Worm (Caenorhabditis elegans): ENCODE results near the gene aakb-1.

The aakb-1 gene

ce11 chrX:13714710-13715109, 40.9 kb upstream of the aakb-1 start (continued):
- peak; percentile 78 for TF ChIP-seq die-1 (tag; optimal IDR thresholded peaks at IDR 0.05)
- no peak for TF ChIP-seq ztf-28 (GFP tag; IDR thresholded peaks at IDR 0.05)
- peak; percentile 71 for TF ChIP-seq nhr-90 (tag; optimal IDR thresholded peaks at IDR 0.05)
- TF ChIP-seq unc-62 (GFP tag; optimal IDR thresholded peaks at IDR 0.05) = no peak
- TF ChIP-seq athp-1 (tag; optimal IDR thresholded peaks at IDR 0.05) = peak; percentile 8
- TF ChIP-seq mxl-1 (tag; optimal IDR thresholded peaks at IDR 0.05) = peak; percentile 12
- no peak for TF ChIP-seq dpff-1 (tag; optimal IDR thresholded peaks at IDR 0.05)
- TF ChIP-seq ceh-27 (GFP tag; optimal IDR thresholded peaks at IDR 0.05) = no peak
- peak; percentile 71 for TF ChIP-seq snpc-3.4 (tag; optimal IDR thresholded peaks at IDR 0.05)
- TF ChIP-seq aptf-3 (GFP tag; IDR thresholded peaks at IDR 0.05) = 0 out of 2 replicates have a peak, but pooled peaks have one; percentile 80
- no peak for TF ChIP-seq Y53F4B.3 (GFP tag; IDR thresholded peaks at IDR 0.05)
- no peak for TF ChIP-seq ets-4 (GFP tag; optimal IDR thresholded peaks at IDR 0.05)
- peak; percentile 79 for TF ChIP-seq rpc-1 (optimal IDR thresholded peaks at IDR 0.05)
- peak; percentile 87 for TF ChIP-seq rpc-1 (tag; optimal IDR thresholded peaks at IDR 0.05)

- TF ChIP-seq K12H6.12 (tag; optimal IDR thresholded peaks at IDR 0.05) (peak; percentile 2), snpc-4 (GFP tag; optimal IDR thresholded peaks at IDR 0.05) (no peak), snpc-4 (tag; optimal IDR thresholded peaks at IDR 0.05) (peak in 1 of 4 experiments; percentile 49), F23B12.7 (tag; optimal IDR thresholded peaks at IDR 0.05; ENCODE audit: insufficient read depth) (no peak), Y53G8AR.9 (GFP tag; conservative IDR thresholded peaks at IDR 0.05) (peak; percentile 37; the same call in 1 of the 2 replicates), F39B2.1 (GFP tag; IDR thresholded peaks at IDR 0.05) (no peak), ccch-3 (GFP tag; optimal IDR thresholded peaks at IDR 0.05) (no peak), attf-3 (GFP tag; conservative IDR thresholded peaks at IDR 0.05) (no peak), madf-10 (tag; optimal IDR thresholded peaks at IDR 0.05) (peak; percentile 8), snpc-3.4 (tag; optimal IDR thresholded peaks at IDR 0.05) (no peak), gei-17 (GFP tag; optimal IDR thresholded peaks at IDR 0.05) (no peak), lin-35 (GFP tag; optimal IDR thresholded peaks at IDR 0.05) (no peak), B0336.3 (GFP tag; IDR thresholded peaks at IDR 0.05) (no peak), attf-6 (GFP tag; IDR thresholded peaks at IDR 0.05) (no peak), ekl-4 (GFP tag; IDR thresholded peaks at IDR 0.05) (no peak), pha-4 (tag; optimal IDR thresholded peaks at IDR 0.05) (no peak), efl-1 (GFP tag; optimal IDR thresholded peaks at IDR 0.05) (no peak), B0019.2 (GFP tag; conservative IDR thresholded peaks at IDR 0.05) (no peak), egl-44 (GFP tag; IDR thresholded peaks at IDR 0.05) (no peak), ets-4 (GFP tag; optimal IDR thresholded peaks at IDR 0.05) (no peak), lsl-1 (GFP tag; optimal IDR thresholded peaks at IDR 0.05) (no peak), ztf-6 (GFP tag; IDR thresholded peaks at IDR 0.05) (no peak), athp-1 (tag; optimal IDR thresholded peaks at IDR 0.05) (no peak), ztf-18 (tag; optimal IDR thresholded peaks at IDR 0.05) (peak; percentile 19), lir-1 (GFP tag; conservative IDR thresholded peaks at IDR 0.05) (0 out of 2 replicates have a peak, but pooled peaks have one; percentile 12), nhr-179 (tag; optimal IDR thresholded peaks at IDR 0.05) (no peak), ceh-27 (GFP tag; optimal IDR thresholded peaks at IDR 0.05) (no peak), madf-8 (GFP tag; conservative IDR thresholded peaks at IDR 0.05) (no peak), C06A6.2 (GFP tag; conservative IDR thresholded peaks at IDR 0.05) (peak; percentile 24; the same call in 1 of the 2 replicates), fkh-3 (tag; optimal IDR thresholded peaks at IDR 0.05) (no peak), ztf-26 (tag; optimal IDR thresholded peaks at IDR 0.05) (no peak), lin-40 (tag; optimal IDR thresholded peaks at IDR 0.05) (no peak), zfh-2 (GFP tag; conservative IDR thresholded peaks at IDR 0.05) (no peak), ztf-25 (GFP tag; IDR thresholded peaks at IDR 0.05) (no peak), B0261.1 (tag; optimal IDR thresholded peaks at IDR 0.05) (peak; percentile 81), rcor-1 (GFP tag; IDR thresholded peaks at IDR 0.05) (no peak), F37B4.10 (GFP tag; IDR thresholded peaks at IDR 0.05) (no peak), mxl-1 (tag; optimal IDR thresholded peaks at IDR 0.05) (no peak), pbrm-1 (GFP tag; IDR thresholded peaks at IDR 0.05) (0 out of 2 replicates have a peak, but pooled peaks have one; percentile 8)
Observed at ce11 chrX:13716313-13716712, 39.3 kb upstream of the aakb-1 start.
